Fruit fly (Drosophila melanogaster) whole organism, embryonic: ENCODE data around the gene SC35.

ENCODE experiments used
- Abd-B ChIP-seq: fragments of 200-800 bp; sonication (Bioruptor generic); optimal IDR thresholded peaks from 2 replicates; lab custom pipeline; 2018; ENCODE audit warnings: missing biosample characterization, mild to moderate bottlenecking, missing genetic modification characterization, moderate library complexity
- Adf1 ChIP-seq: fragments of 200-800 bp; sonication (Bioruptor generic); IDR thresholded peaks from 2 replicates; pipeline ENCODE4 v1.3.6; 2022; ENCODE audit warnings: missing biosample characterization, missing genetic modification characterization
- Blimp-1 ChIP-seq: fragments of 200-800 bp; sonication (Bioruptor generic); optimal IDR thresholded peaks from 3 replicates; lab custom pipeline; 2018; ENCODE audit warnings: missing biosample characterization, missing genetic modification characterization, mild to moderate bottlenecking, moderate library complexity, missing genetic modification reagents
- CG13894 ChIP-seq: fragments of 200-800 bp; sonication (Bioruptor generic); optimal IDR thresholded peaks from 3 replicates; lab custom pipeline; 2018; ENCODE audit warnings: missing biosample characterization, mild to moderate bottlenecking, missing genetic modification characterization, moderate library complexity
- CG15011 ChIP-seq: fragments of 200-800 bp; sonication (Bioruptor generic); optimal IDR thresholded peaks from 3 replicates; lab custom pipeline; 2018; ENCODE audit warnings: missing biosample characterization, mild to moderate bottlenecking, missing genetic modification characterization
- CG17361 ChIP-seq: fragments of 200-800 bp; sonication (Bioruptor generic); IDR thresholded peaks from 3 replicates; pipeline ENCODE4 v1.3.6; 2022; ENCODE audit warnings: missing biosample characterization, missing genetic modification characterization
- CG9932 ChIP-seq: fragments of 200-800 bp; sonication (Bioruptor generic); IDR thresholded peaks from 2 replicates; pipeline ENCODE4 v1.3.6; 2022; ENCODE audit warnings: missing biosample characterization, missing genetic modification characterization
- Eip74EF ChIP-seq, 2 experiments: fragments of 200-800 bp in 1 of 2; fragments of >200 bp in 1 of 2; sonication (Bioruptor generic) in 1 of 2; optimal IDR thresholded peaks; 2 replicates each; lab custom pipeline; 2017 to 2019; ENCODE audit warnings: missing biosample characterization in 2 of 2, missing genetic modification characterization in 2 of 2, mild to moderate bottlenecking in 1 of 2, moderate library complexity in 1 of 2
- GATAe ChIP-seq: fragments of 200-800 bp; sonication (Bioruptor generic); conservative IDR thresholded peaks from 2 replicates; pipeline ENCODE4 v1.3.6; 2022; ENCODE audit warnings: missing biosample characterization, missing genetic modification characterization
- fd3F ChIP-seq: fragments of 200-800 bp; sonication (Bioruptor generic); optimal IDR thresholded peaks from 2 replicates; lab custom pipeline; 2018; ENCODE audit warnings: missing biosample characterization, mild to moderate bottlenecking, missing genetic modification characterization, moderate library complexity
- nerfin-1 ChIP-seq: fragments of 200-800 bp; sonication (Bioruptor generic); optimal IDR thresholded peaks from 3 replicates; lab custom pipeline; 2019; ENCODE audit warnings: missing biosample characterization, mild to moderate bottlenecking, missing genetic modification characterization, moderate library complexity
- run ChIP-seq: fragments of 200-800 bp; sonication (Bioruptor generic); optimal IDR thresholded peaks from 3 replicates; lab custom pipeline; 2018; ENCODE audit warnings: missing biosample characterization, mild to moderate bottlenecking, missing genetic modification characterization

- TF ChIP-seq CG9932 (GFP tag; lab: Robert Waterston, UW), result no peak
- TF ChIP-seq run (tag; lab: Kevin White, UChicago), result no peak
- TF ChIP-seq GATAe, result no peak
- no peak for TF ChIP-seq Adf1 (GFP tag; lab: Robert Waterston, UW)
- no peak for TF ChIP-seq CG13894 (tag; lab: Kevin White, UChicago)
- no peak for TF ChIP-seq CG15011 (GFP tag; lab: Kevin White, UChicago)
- TF ChIP-seq fd3F (GFP tag; lab: Kevin White, UChicago), result no peak
- no peak for TF ChIP-seq Eip74EF (GFP tag; optimal IDR thresholded peaks at IDR 0.05; lab: Kevin White, UChicago)
- TF ChIP-seq Abd-B (GFP tag; lab: Kevin White, UChicago), result no peak
- no peak for TF ChIP-seq Blimp-1
- no peak for TF ChIP-seq nerfin-1 (tag; lab: Kevin White, UChicago)
- TF ChIP-seq CG17361 (GFP tag; lab: Robert Waterston, UW), result no peak
Measured at dm6 chr2L:12392406-12392805, 42.1 kb downstream of the SC35 start.
